Worm (Caenorhabditis elegans) whole organism, midembryonic: ENCODE measurements around the gene golg-2.

Experiments
- cog-1 ChIP-seq: sonication (generic microtip); optimal IDR thresholded peaks from 2 replicates; lab custom pipeline; 2016; ENCODE audit warnings: missing genetic modification characterization, missing compliant biosample characterization
- flt-1 ChIP-seq: fragments of 200-800 bp; sonication (Bioruptor generic); IDR thresholded peaks from 2 replicates; pipeline ENCODE4 v1.3.6; 2022; ENCODE audit warnings: missing genetic modification characterization, missing compliant biosample characterization
- klf-2 ChIP-seq: fragments of 200-800 bp; sonication (Bioruptor generic); conservative IDR thresholded peaks from 2 replicates; pipeline ENCODE4 v1.3.6; 2022; ENCODE audit warnings: missing genetic modification reagents, missing genetic modification characterization, missing compliant biosample characterization
- med-1 ChIP-seq: sonication (generic microtip); optimal IDR thresholded peaks from 2 replicates; lab custom pipeline; 2017; ENCODE audit warnings: missing genetic modification characterization, mild to moderate bottlenecking, missing compliant biosample characterization, antibody characterized with exemption, missing genetic modification reagents; ENCODE audit not compliant: insufficient read depth
- tab-1 ChIP-seq: fragments of 200-800 bp; sonication (Bioruptor generic); IDR thresholded peaks from 2 replicates; pipeline ENCODE4 v1.3.6; 2022; ENCODE audit warnings: missing genetic modification characterization, missing compliant biosample characterization
- ztf-29 ChIP-seq: fragments of 200-800 bp; sonication (Bioruptor generic); IDR thresholded peaks from 2 replicates; pipeline ENCODE4 v1.3.6; 2022; ENCODE audit warnings: missing genetic modification reagents, missing genetic modification characterization, missing compliant biosample characterization

DNA sequence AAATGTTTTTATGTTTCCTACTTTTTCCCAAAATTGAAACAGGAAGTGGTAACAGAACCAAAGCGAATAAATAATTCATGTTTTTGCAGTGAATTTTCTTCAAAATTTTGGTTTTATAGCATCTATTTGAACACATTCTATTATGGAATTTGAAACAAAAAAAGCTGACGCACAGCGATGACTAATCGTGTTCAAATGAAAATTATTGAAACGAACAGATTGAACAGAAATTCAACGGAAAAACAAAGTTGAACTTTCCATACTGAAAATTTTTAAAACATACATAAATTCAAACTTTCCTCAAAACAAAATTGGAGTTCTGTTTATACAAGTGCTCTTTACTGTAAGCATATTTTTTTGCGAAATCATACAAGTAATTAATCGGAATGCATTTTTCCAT lies 27.9 kb downstream of the golg-2 start, which contains the start of gene F59A6.12:
- TF ChIP-seq med-1 (GFP tag; lab: Kevin White, UChicago) (no peak), tab-1 (GFP tag; lab: Robert Waterston, UW) (no peak), klf-2 (GFP tag; lab: Robert Waterston, UW) (no peak), flt-1 (GFP tag; lab: Robert Waterston, UW) (no peak), ztf-29 (GFP tag; lab: Robert Waterston, UW) (no peak), cog-1 (tag; lab: Kevin White, UChicago) (no peak)
